Worm (Caenorhabditis elegans): Measurements from ENCODE around the gene nhr-9.

nhr-9 gene

ce11 chrIII:7096481-7096880 lies 1.2 kb downstream of the nhr-9 start:
- TF ChIP-seq ztf-26 (tag; optimal IDR thresholded peaks at IDR 0.05) (no peak), F57A8.1 (GFP tag; optimal IDR thresholded peaks at IDR 0.05) (no peak), attf-6 (GFP tag; IDR thresholded peaks at IDR 0.05) (no peak)

- TF ChIP-seq unc-130 (GFP tag; optimal IDR thresholded peaks at IDR 0.05), result no peak
- TF ChIP-seq K12H6.12 (tag; optimal IDR thresholded peaks at IDR 0.05), result no peak
- no peak for TF ChIP-seq aptf-2 (GFP tag; conservative IDR thresholded peaks at IDR 0.05)
- no peak for TF ChIP-seq cebp-1 (GFP tag; IDR thresholded peaks at IDR 0.05)
- no peak for TF ChIP-seq cebp-1 (tag; optimal IDR thresholded peaks at IDR 0.05)
- no peak for TF ChIP-seq lin-40 (tag; optimal IDR thresholded peaks at IDR 0.05)
- no peak for TF ChIP-seq F10E7.11 (tag; optimal IDR thresholded peaks at IDR 0.05)
- no peak for TF ChIP-seq ekl-4 (GFP tag; IDR thresholded peaks at IDR 0.05)
- TF ChIP-seq F57C9.4 (tag; optimal IDR thresholded peaks at IDR 0.05), result no peak
- no peak for TF ChIP-seq F22D6.2 (tag; optimal IDR thresholded peaks at IDR 0.05)
- TF ChIP-seq fkh-3 (tag; optimal IDR thresholded peaks at IDR 0.05), result no peak
- no peak for TF ChIP-seq ztf-28 (GFP tag; IDR thresholded peaks at IDR 0.05)
- TF ChIP-seq sea-2 (GFP tag; IDR thresholded peaks at IDR 0.05), result no peak
- no peak for TF ChIP-seq attf-5 (GFP tag; optimal IDR thresholded peaks at IDR 0.05)
- TF ChIP-seq ztf-25 (GFP tag; IDR thresholded peaks at IDR 0.05), result no peak
- TF ChIP-seq ztf-18 (tag; optimal IDR thresholded peaks at IDR 0.05), result no peak
- TF ChIP-seq athp-1 (tag; optimal IDR thresholded peaks at IDR 0.05), result no peak
- no peak for TF ChIP-seq F49E8.2 (tag; optimal IDR thresholded peaks at IDR 0.05; ENCODE audit: insufficient read depth)
- TF ChIP-seq dox-1 (GFP tag; IDR thresholded peaks at IDR 0.05), result no peak
- TF ChIP-seq K11D2.4 (GFP tag; IDR thresholded peaks at IDR 0.05), result no peak
- TF ChIP-seq Y56A3A.18 (GFP tag; IDR thresholded peaks at IDR 0.05), result no peak
These were observed 4.7 kb downstream of the nhr-9 start, which contains the start of gene ZK418.11 for ce11 chrIII:7100001-7100400. ZK418.11 (plus strand) TSS chrIII:7100289.

- TF ChIP-seq hmg-1.2 (GFP tag; IDR thresholded peaks at IDR 0.05), result peak; percentile 49; the same call in 1 of the 2 replicates
- no peak for TF ChIP-seq egrh-3 (GFP tag; IDR thresholded peaks at IDR 0.05)
- TF ChIP-seq mxl-1 (tag; optimal IDR thresholded peaks at IDR 0.05), result no peak
- peak; percentile 35 for TF ChIP-seq tbp1 (GFP tag; optimal IDR thresholded peaks at IDR 0.05)
- TF ChIP-seq efl-1 (GFP tag; optimal IDR thresholded peaks at IDR 0.05), result peak; percentile 51
- peak; percentile 24 for TF ChIP-seq atf-7 (tag; optimal IDR thresholded peaks at IDR 0.05)
- TF ChIP-seq die-1 (tag; optimal IDR thresholded peaks at IDR 0.05), result no peak
- TF ChIP-seq F39B2.1 (GFP tag; IDR thresholded peaks at IDR 0.05), result peak; percentile 70; the same call in 1 of the 2 replicates
- no peak for TF ChIP-seq attf-3 (GFP tag; conservative IDR thresholded peaks at IDR 0.05)
- peak; percentile 96 for TF ChIP-seq hrde-1 (tag; optimal IDR thresholded peaks at IDR 0.05; ENCODE audit: borderline replicate concordance)
- peak; percentile 43 for TF ChIP-seq repo-1 (tag; optimal IDR thresholded peaks at IDR 0.05)
- TF ChIP-seq madf-10 (tag; optimal IDR thresholded peaks at IDR 0.05), result no peak
- TF ChIP-seq aptf-3 (GFP tag; IDR thresholded peaks at IDR 0.05), result 0 out of 2 replicates have a peak, but pooled peaks have one; percentile 22
- peak; percentile 70 for TF ChIP-seq lin-54 (GFP tag; optimal IDR thresholded peaks at IDR 0.05)
- no peak for TF ChIP-seq ztf-26 (tag; optimal IDR thresholded peaks at IDR 0.05)
- peak; percentile 22 for TF ChIP-seq attf-5 (GFP tag; optimal IDR thresholded peaks at IDR 0.05)
- no peak for TF ChIP-seq nhr-90 (tag; optimal IDR thresholded peaks at IDR 0.05)
- peak; percentile 82 for TF ChIP-seq lin-26 (GFP tag; IDR thresholded peaks at IDR 0.05)
- TF ChIP-seq T07F8.4 (tag; optimal IDR thresholded peaks at IDR 0.05), result no peak
- TF ChIP-seq snpc-3.4 (tag; optimal IDR thresholded peaks at IDR 0.05), result peak; percentile 88
- TF ChIP-seq Y53G8AR.9 (GFP tag; conservative IDR thresholded peaks at IDR 0.05), result peak; percentile 83
- TF ChIP-seq xnd-1 (tag; optimal IDR thresholded peaks at IDR 0.05), result peak; percentile 59
- TF ChIP-seq B0336.3 (GFP tag; IDR thresholded peaks at IDR 0.05), result peak; percentile 97
- peak; percentile 95 for TF ChIP-seq Y79H2A.3 (GFP tag; conservative IDR thresholded peaks at IDR 0.05)
- peak; percentile 36; the same call in 1 of the 2 replicates for TF ChIP-seq madf-8 (GFP tag; conservative IDR thresholded peaks at IDR 0.05)
These were observed 6.7 kb downstream of the nhr-9 start for ce11 chrIII:7101814-7102477.
